Fruit fly (Drosophila melanogaster) whole organism, prepupa: ENCODE data around the gene CG16762.
A peak's percentile ranks its signal among the peaks of the same experiment; 100 is the strongest.

Experiments
- CG3032 ChIP-seq: fragments of 200-800 bp; optimal IDR thresholded peaks from 2 replicates; lab custom pipeline; 2019; ENCODE audit warnings: missing biosample characterization, mild to moderate bottlenecking, missing genetic modification characterization, moderate library complexity
- CG3919 ChIP-seq: fragments of 200-800 bp; sonication (Bioruptor generic); optimal IDR thresholded peaks from 3 replicates; lab custom pipeline; 2016; ENCODE audit warnings: missing biosample characterization, missing genetic modification characterization
- CG4318 ChIP-seq: fragments of 200-800 bp; sonication (Bioruptor generic); optimal IDR thresholded peaks from 3 replicates; lab custom pipeline; 2017; ENCODE audit warnings: missing biosample characterization, mild to moderate bottlenecking, missing genetic modification characterization
- CG8119 ChIP-seq: fragments of 200-800 bp; sonication (Bioruptor generic); IDR thresholded peaks from 3 replicates; pipeline ENCODE4 v1.3.6; 2022; ENCODE audit warnings: missing biosample characterization, missing genetic modification characterization
- CG8632 ChIP-seq: fragments of 200-800 bp; sonication (Bioruptor generic); optimal IDR thresholded peaks from 3 replicates; lab custom pipeline; 2016; ENCODE audit warnings: missing biosample characterization, missing genetic modification characterization
- Eip78C ChIP-seq: fragments of 200-800 bp; sonication (Bioruptor generic); peaks from one replicate; lab custom pipeline; 2016; ENCODE audit warnings: missing biosample characterization, missing genetic modification characterization
- Hr38 ChIP-seq: sonication (Bioruptor generic); optimal IDR thresholded peaks from 2 replicates; lab custom pipeline; 2016; ENCODE audit warnings: missing biosample characterization, missing genetic modification characterization
- Hr39 ChIP-seq: fragments of 200-800 bp; sonication (Bioruptor generic); optimal IDR thresholded peaks from 2 replicates; lab custom pipeline; 2016; ENCODE audit warnings: missing biosample characterization, missing genetic modification characterization
- dac ChIP-seq: fragments of 200-800 bp; sonication (Bioruptor generic); optimal IDR thresholded peaks from 2 replicates; lab custom pipeline; 2017; ENCODE audit warnings: missing biosample characterization, mild to moderate bottlenecking, missing genetic modification characterization
- fd85E ChIP-seq: fragments of 200-800 bp; sonication (Bioruptor generic); optimal IDR thresholded peaks from 3 replicates; lab custom pipeline; 2016; ENCODE audit warnings: missing biosample characterization, missing genetic modification characterization

Gene CG16762

dm6 chr3L:2426407-2426951 is 48.9 kb downstream of the CG16762 start (continued):
- peak; percentile 15 for TF ChIP-seq CG8632 (GFP tag; lab: Kevin White, UChicago)
- TF ChIP-seq fd85E (GFP tag; lab: Kevin White, UChicago), result no peak
- TF ChIP-seq CG3919, result peak; percentile 46
- no peak for TF ChIP-seq CG3032 (tag; lab: Kevin White, UChicago)
- TF ChIP-seq CG4318 (GFP tag; lab: Kevin White, UChicago), result no peak
- TF ChIP-seq Hr38 (GFP tag; lab: Kevin White, UChicago), result no peak
- TF ChIP-seq Hr39 (GFP tag; lab: Kevin White, UChicago), result no peak
- no peak for TF ChIP-seq dac (GFP tag; lab: Kevin White, UChicago)

- TF ChIP-seq Eip78C (GFP tag; lab: Kevin White, UChicago) (peak; percentile 18), CG8119 (GFP tag; lab: Robert Waterston, UW) (no peak)
These were observed 49.7 kb downstream of the CG16762 start for dm6 chr3L:2425687-2426086.
